Worm (Caenorhabditis elegans) whole organism, mixed stage, embryonic: ENCODE results near the gene Y81G3A.2.

Experiments used
- ceh-83 ChIP-seq: fragments of 200-800 bp; sonication (Bioruptor generic); optimal IDR thresholded peaks from 2 replicates; lab custom pipeline; 2018; ENCODE audit warnings: mild to moderate bottlenecking, missing genetic modification characterization, missing compliant biosample characterization
- lin-13 ChIP-seq: fragments of 150-350 bp; optimal IDR thresholded peaks from 2 replicates; lab custom pipeline; 2014; ENCODE audit warnings: missing biosample characterization, missing genetic modification characterization
- lsy-2 ChIP-seq: fragments of 150-350 bp; optimal IDR thresholded peaks from 2 replicates; lab custom pipeline; 2014; ENCODE audit warnings: missing biosample characterization, missing genetic modification characterization
- mep-1 ChIP-seq: fragments of 150-350 bp; optimal IDR thresholded peaks from 2 replicates; lab custom pipeline; 2017; ENCODE audit warnings: missing biosample characterization, missing genetic modification reagents, missing genetic modification characterization, inconsistent platforms
- nhr-12 ChIP-seq: fragments of 150-350 bp; optimal IDR thresholded peaks from 2 replicates; lab custom pipeline; 2014; ENCODE audit warnings: missing biosample characterization, missing genetic modification characterization
- nhr-237 ChIP-seq: fragments of 150-350 bp; optimal IDR thresholded peaks from 2 replicates; lab custom pipeline; 2014; ENCODE audit warnings: missing biosample characterization, missing genetic modification characterization
- nhr-28 ChIP-seq: fragments of 150-350 bp; optimal IDR thresholded peaks from 2 replicates; lab custom pipeline; 2014; ENCODE audit warnings: missing biosample characterization, missing genetic modification characterization
- snpc-4 ChIP-seq: fragments of 150-350 bp; optimal IDR thresholded peaks from 2 replicates; lab custom pipeline; 2014; ENCODE audit warnings: missing biosample characterization, missing genetic modification characterization
- sptf-1 ChIP-seq: sonication (generic microtip); optimal IDR thresholded peaks from 2 replicates; lab custom pipeline; 2017; ENCODE audit warnings: mild to moderate bottlenecking, missing genetic modification characterization, moderate library complexity, missing compliant biosample characterization
- tbx-8 ChIP-seq: fragments of 200-800 bp; sonication (Bioruptor generic); optimal IDR thresholded peaks from 2 replicates; lab custom pipeline; 2018; ENCODE audit warnings: mild to moderate bottlenecking, missing genetic modification characterization, moderate library complexity, missing compliant biosample characterization
- unc-62 ChIP-seq: fragments of 150-350 bp; optimal IDR thresholded peaks from 2 replicates; lab custom pipeline; 2014; ENCODE audit warnings: missing biosample characterization, missing genetic modification reagents, missing genetic modification characterization

DNA sequence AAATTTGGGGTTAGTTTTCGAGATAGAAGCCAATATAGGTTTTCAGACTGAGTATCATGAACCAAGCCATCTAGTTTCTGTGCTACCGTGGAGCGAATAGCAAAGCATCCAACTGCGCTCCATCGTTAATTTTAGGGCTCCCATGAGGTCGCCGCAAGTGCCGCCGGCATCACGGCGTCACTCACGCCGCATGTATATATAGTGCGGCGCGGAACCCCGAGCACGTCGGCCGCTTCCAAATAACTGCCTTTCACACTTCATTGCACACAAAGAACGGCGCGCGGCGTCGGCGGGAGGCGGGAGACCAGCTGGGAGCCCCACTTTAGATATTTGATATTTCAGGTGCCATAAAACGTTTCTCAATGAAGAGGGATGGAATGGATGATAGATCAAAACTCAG is 30.7 kb upstream of the Y81G3A.2 start:
- TF ChIP-seq mep-1, result no peak
- no peak for TF ChIP-seq nhr-12 (tag; lab: Kevin White, UChicago)
- TF ChIP-seq snpc-4, result no peak
- no peak for TF ChIP-seq ceh-83 (GFP tag; lab: Kevin White, UChicago)
- no peak for TF ChIP-seq lin-13 (tag; lab: Kevin White, UChicago)
- no peak for TF ChIP-seq lsy-2 (tag; lab: Kevin White, UChicago)
- no peak for TF ChIP-seq sptf-1
- TF ChIP-seq unc-62 (GFP tag; lab: Kevin White, UChicago), result no peak
- no peak for TF ChIP-seq tbx-8
- no peak for TF ChIP-seq nhr-237 (tag; lab: Kevin White, UChicago)
- TF ChIP-seq nhr-28 (tag; lab: Kevin White, UChicago), result no peak
